Fruit fly (Drosophila melanogaster) whole organism, wandering third instar larva: Measurements from ENCODE around the gene Hsc70-3.
A peak's percentile ranks its signal among the peaks of the same experiment; 100 is the strongest.

Experiments
- Abd-B ChIP-seq: fragments of >200 bp; optimal IDR thresholded peaks from 2 replicates; lab custom pipeline; 2017; ENCODE audit warnings: missing biosample characterization, missing genetic modification characterization
- Hr78 ChIP-seq: fragments of >200 bp; optimal IDR thresholded peaks from 2 replicates; lab custom pipeline; 2017; ENCODE audit warnings: missing biosample characterization, missing genetic modification characterization
- Myc ChIP-seq: fragments of >200 bp; optimal IDR thresholded peaks from 2 replicates; lab custom pipeline; 2017
- OdsH ChIP-seq: fragments of 200-800 bp; sonication (Bioruptor generic); optimal IDR thresholded peaks from 2 replicates; lab custom pipeline; 2016; ENCODE audit warnings: missing biosample characterization, mild to moderate bottlenecking, missing genetic modification characterization
- brk ChIP-seq: fragments of 200-800 bp; sonication (Bioruptor generic); optimal IDR thresholded peaks from 2 replicates; lab custom pipeline; 2016; ENCODE audit warnings: missing biosample characterization, mild to moderate bottlenecking, missing genetic modification characterization
- dsf ChIP-seq: sonication (Bioruptor generic); optimal IDR thresholded peaks from 2 replicates; lab custom pipeline; 2016; ENCODE audit warnings: missing biosample characterization, missing genetic modification characterization, borderline replicate concordance
- ey ChIP-seq: fragments of 200-800 bp; sonication (Bioruptor generic); optimal IDR thresholded peaks from 2 replicates; lab custom pipeline; 2016; ENCODE audit warnings: missing biosample characterization, missing genetic modification characterization
- h ChIP-seq: fragments of 200-800 bp; sonication (Bioruptor generic); optimal IDR thresholded peaks from 3 replicates; lab custom pipeline; 2016; ENCODE audit warnings: missing biosample characterization, mild to moderate bottlenecking, missing genetic modification characterization
- lola ChIP-seq: fragments of >200 bp; optimal IDR thresholded peaks from 2 replicates; lab custom pipeline; 2017; ENCODE audit warnings: missing biosample characterization, missing genetic modification characterization
- pan ChIP-seq: fragments of >200 bp; optimal IDR thresholded peaks from 2 replicates; lab custom pipeline; 2017

DNA sequence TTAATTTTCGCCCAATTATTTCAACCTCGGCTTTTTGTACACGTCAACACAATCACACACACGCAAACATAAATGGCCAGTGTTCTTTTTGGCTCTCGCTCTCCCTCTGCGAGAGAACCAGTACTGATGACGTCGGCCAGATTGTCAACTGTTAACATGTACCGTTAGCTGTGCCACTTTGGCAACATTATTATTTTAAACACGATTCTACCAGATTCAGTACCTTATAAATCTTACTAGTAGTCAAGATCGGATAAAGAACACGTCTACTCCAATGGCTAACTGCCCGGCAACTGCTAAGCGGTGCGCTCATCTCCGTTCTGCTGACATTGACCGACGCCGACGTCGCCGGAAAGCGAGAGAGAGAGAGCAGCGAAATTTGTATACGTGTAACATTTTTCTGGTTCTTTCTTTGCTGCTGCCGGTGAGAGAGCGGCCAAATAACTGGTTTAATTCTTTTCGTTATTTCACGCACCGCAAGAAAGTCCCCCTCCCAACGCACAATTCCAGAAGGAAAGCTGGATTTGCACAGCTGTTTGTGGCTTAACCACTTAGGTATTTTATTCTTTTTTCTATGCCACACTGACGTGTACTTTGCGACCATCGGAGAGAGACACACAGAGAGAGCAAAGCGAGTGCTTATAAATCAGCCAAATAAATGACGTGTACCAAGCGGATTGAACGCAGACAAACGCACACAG lies 1.7 kb downstream of the Hsc70-3 start:
- TF ChIP-seq Myc (lab: Kevin White, UChicago) = no peak
- no peak for TF ChIP-seq ey (GFP tag; lab: Kevin White, UChicago)
- TF ChIP-seq dsf (GFP tag; lab: Kevin White, UChicago) = no peak
- no peak for TF ChIP-seq Hr78
- peak; percentile 21 for TF ChIP-seq h (GFP tag; lab: Kevin White, UChicago)
- TF ChIP-seq lola (GFP tag; lab: Kevin White, UChicago) = no peak
- no peak for TF ChIP-seq Abd-B
- TF ChIP-seq brk (GFP tag; lab: Kevin White, UChicago) = no peak
- TF ChIP-seq pan = no peak
- peak; percentile 13 for TF ChIP-seq OdsH
